Worm (Caenorhabditis elegans) whole organism, L4 larva: ENCODE measurements around the gene srlf-34.

Experiments used
- F26F4.8 ChIP-seq: fragments of 200-800 bp; sonication (Bioruptor generic); conservative IDR thresholded peaks from 2 replicates; pipeline ENCODE4 v1.3.6; 2022; ENCODE audit warnings: missing genetic modification characterization, missing compliant biosample characterization
- F37D6.2 ChIP-seq: sonication (generic microtip); optimal IDR thresholded peaks from 2 replicates; lab custom pipeline; 2016; ENCODE audit warnings: mild to moderate bottlenecking, missing genetic modification characterization, missing compliant biosample characterization
- F44E2.7 ChIP-seq: fragments of 200-800 bp; sonication (Bioruptor generic); IDR thresholded peaks from 2 replicates; pipeline ENCODE4 v2.1.2; 2022; ENCODE audit warnings: missing genetic modification characterization, missing compliant biosample characterization
- T26A8.4 ChIP-seq: fragments of 200-800 bp; sonication (Bioruptor generic); IDR thresholded peaks from 2 replicates; pipeline ENCODE4 v1.3.6; 2022; ENCODE audit warnings: missing genetic modification characterization, missing compliant biosample characterization
- Y75B8A.6 ChIP-seq: fragments of 200-800 bp; sonication (Bioruptor generic); IDR thresholded peaks from 2 replicates; pipeline ENCODE4 v1.3.6; 2022; ENCODE audit warnings: missing genetic modification reagents, missing genetic modification characterization, missing compliant biosample characterization
- ZK546.5 ChIP-seq, 2 experiments: sonication (generic microtip); optimal IDR thresholded peaks; 2 replicates each; lab custom pipeline; 2017; ENCODE audit warnings: missing biosample characterization in 2 of 2, missing genetic modification characterization in 2 of 2
- aly-2 ChIP-seq: sonication (generic microtip); optimal IDR thresholded peaks from 2 replicates; lab custom pipeline; 2018; ENCODE audit warnings: missing biosample characterization, missing genetic modification characterization
- ceh-32 ChIP-seq: sonication (generic microtip); optimal IDR thresholded peaks from 2 replicates; lab custom pipeline; 2016; ENCODE audit warnings: mild to moderate bottlenecking, missing genetic modification characterization, missing compliant biosample characterization; ENCODE audit not compliant: poor library complexity
- ceh-44 ChIP-seq: fragments of 200-800 bp; sonication (Bioruptor generic); IDR thresholded peaks from 2 replicates; pipeline ENCODE4 v1.3.6; 2022; ENCODE audit warnings: missing genetic modification reagents, missing genetic modification characterization, missing compliant biosample characterization
- ceh-62 ChIP-seq: sonication (generic microtip); optimal IDR thresholded peaks from 2 replicates; lab custom pipeline; 2017; ENCODE audit warnings: missing biosample characterization, missing genetic modification characterization
- daf-12 ChIP-seq: fragments of 150-350 bp; optimal IDR thresholded peaks from 2 replicates; lab custom pipeline; 2014; ENCODE audit warnings: missing biosample characterization, missing genetic modification reagents, missing genetic modification characterization
- daf-8 ChIP-seq: fragments of 200-800 bp; sonication (Bioruptor generic); IDR thresholded peaks from 2 replicates; pipeline ENCODE4 v1.3.6; 2022; ENCODE audit warnings: missing genetic modification characterization, missing compliant biosample characterization
- dmd-8 ChIP-seq: fragments of 200-800 bp; sonication (Bioruptor generic); IDR thresholded peaks from 2 replicates; pipeline ENCODE4 v1.3.6; 2022; ENCODE audit warnings: missing genetic modification characterization, missing compliant biosample characterization
- dmd-9 ChIP-seq: fragments of 200-800 bp; sonication (Bioruptor generic); IDR thresholded peaks from 2 replicates; pipeline ENCODE4 v1.3.6; 2022; ENCODE audit warnings: missing genetic modification reagents, missing genetic modification characterization, missing compliant biosample characterization
- duxl-1 ChIP-seq: sonication (generic microtip); optimal IDR thresholded peaks from 2 replicates; lab custom pipeline; 2016; ENCODE audit warnings: mild to moderate bottlenecking, missing genetic modification characterization, moderate library complexity, missing compliant biosample characterization; ENCODE audit not compliant: poor library complexity
- egl-27 ChIP-seq: sonication (generic microtip); optimal IDR thresholded peaks from 3 replicates; lab custom pipeline; 2017; ENCODE audit warnings: missing biosample characterization, missing genetic modification reagents, missing genetic modification characterization
- fkh-10 ChIP-seq: fragments of 150-350 bp; optimal IDR thresholded peaks from 2 replicates; lab custom pipeline; 2014; ENCODE audit warnings: missing biosample characterization, missing genetic modification reagents, missing genetic modification characterization
- fos-1 ChIP-seq: fragments of 150-350 bp; optimal IDR thresholded peaks from 2 replicates; lab custom pipeline; 2014; ENCODE audit warnings: missing biosample characterization, missing genetic modification characterization
- gei-8 ChIP-seq: fragments of 200-800 bp; sonication (Bioruptor generic); optimal IDR thresholded peaks from 2 replicates; lab custom pipeline; 2018; ENCODE audit warnings: mild to moderate bottlenecking, missing genetic modification characterization, missing compliant biosample characterization
- lin-1 ChIP-seq: fragments of 200-800 bp; sonication (Bioruptor generic); IDR thresholded peaks from 2 replicates; pipeline ENCODE4 v1.3.6; 2022; ENCODE audit warnings: missing genetic modification reagents, missing genetic modification characterization, missing compliant biosample characterization
- lin-29 ChIP-seq: fragments of 200-800 bp; sonication (Bioruptor generic); IDR thresholded peaks from 2 replicates; pipeline ENCODE4 v1.3.6; 2022; ENCODE audit warnings: missing genetic modification reagents, missing genetic modification characterization, missing compliant biosample characterization
- lin-38 ChIP-seq: fragments of 200-800 bp; sonication (Bioruptor generic); IDR thresholded peaks from 2 replicates; pipeline ENCODE4 v1.3.6; 2022; ENCODE audit warnings: missing genetic modification reagents, missing genetic modification characterization, missing compliant biosample characterization
- lir-3 ChIP-seq: sonication (generic microtip); optimal IDR thresholded peaks from 2 replicates; lab custom pipeline; 2016; ENCODE audit warnings: mild to moderate bottlenecking, missing genetic modification characterization, missing compliant biosample characterization
- lsy-2 ChIP-seq, 2 experiments: fragments of 150-350 bp in 1 of 2; sonication (generic microtip) in 1 of 2; optimal IDR thresholded peaks; 2 replicates each; lab custom pipeline; 2014 to 2017; ENCODE audit warnings: missing biosample characterization in 2 of 2, missing genetic modification characterization in 2 of 2
- mdl-1 ChIP-seq, 2 experiments: fragments of 150-350 bp in 1 of 2; sonication (generic microtip) in 1 of 2; optimal IDR thresholded peaks; 2 replicates each; lab custom pipeline; 2014 to 2017; ENCODE audit warnings: missing biosample characterization in 2 of 2, missing genetic modification characterization in 2 of 2
- mep-1 ChIP-seq: fragments of 150-350 bp; sonication (generic microtip); optimal IDR thresholded peaks from 3 replicates; lab custom pipeline; 2014; ENCODE audit warnings: missing biosample characterization, missing genetic modification characterization
- mes-2 ChIP-seq: sonication (generic microtip); optimal IDR thresholded peaks from 2 replicates; lab custom pipeline; 2016; ENCODE audit warnings: missing genotype, mild to moderate bottlenecking, missing genetic modification characterization, missing compliant biosample characterization; ENCODE audit not compliant: poor library complexity, severe bottlenecking
- nhr-10 ChIP-seq: fragments of 150-350 bp; optimal IDR thresholded peaks from 2 replicates; lab custom pipeline; 2014; ENCODE audit warnings: missing biosample characterization, missing genetic modification characterization
- nhr-102 ChIP-seq: sonication (generic microtip); optimal IDR thresholded peaks from 2 replicates; lab custom pipeline; 2016; ENCODE audit warnings: mild to moderate bottlenecking, missing genetic modification characterization, moderate library complexity, missing compliant biosample characterization
- nhr-111 ChIP-seq: fragments of 200-800 bp; sonication (Bioruptor generic); optimal IDR thresholded peaks from 2 replicates; lab custom pipeline; 2018; ENCODE audit warnings: mild to moderate bottlenecking, missing genetic modification characterization, missing compliant biosample characterization
- nhr-237 ChIP-seq: sonication (generic microtip); optimal IDR thresholded peaks from 2 replicates; lab custom pipeline; 2017; ENCODE audit warnings: missing biosample characterization, missing genetic modification characterization
- nhr-25 ChIP-seq: sonication (generic microtip); optimal IDR thresholded peaks from 2 replicates; lab custom pipeline; 2017; ENCODE audit warnings: missing genetic modification characterization, mild to moderate bottlenecking, missing compliant biosample characterization, antibody characterized with exemption, moderate library complexity, borderline replicate concordance; ENCODE audit not compliant: insufficient read depth
- nhr-28 ChIP-seq: fragments of 150-350 bp; optimal IDR thresholded peaks from 2 replicates; lab custom pipeline; 2014; ENCODE audit warnings: missing biosample characterization, missing genetic modification characterization
- nhr-76 ChIP-seq: fragments of 150-350 bp; optimal IDR thresholded peaks from 2 replicates; lab custom pipeline; 2014; ENCODE audit warnings: missing biosample characterization, missing genetic modification characterization
- php-3 ChIP-seq: fragments of 200-800 bp; sonication (Bioruptor generic); IDR thresholded peaks from 2 replicates; pipeline ENCODE4 v1.3.6; 2022; ENCODE audit warnings: missing genetic modification reagents, missing genetic modification characterization, missing compliant biosample characterization
- rbr-2 ChIP-seq: sonication (generic microtip); optimal IDR thresholded peaks from 2 replicates; lab custom pipeline; 2016; ENCODE audit warnings: missing genotype, missing genetic modification characterization, missing compliant biosample characterization
- spr-3 ChIP-seq: fragments of 200-800 bp; sonication (Bioruptor generic); optimal IDR thresholded peaks from 2 replicates; lab custom pipeline; 2018; ENCODE audit warnings: mild to moderate bottlenecking, missing genetic modification characterization, missing compliant biosample characterization
- tag-97 ChIP-seq: fragments of 200-800 bp; sonication (Bioruptor generic); IDR thresholded peaks from 2 replicates; pipeline ENCODE4 v1.3.6; 2022; ENCODE audit warnings: missing genetic modification characterization, missing compliant biosample characterization
- tra-1 ChIP-seq: fragments of 200-800 bp; sonication (Bioruptor generic); IDR thresholded peaks from 2 replicates; pipeline ENCODE4 v1.3.6; 2022; ENCODE audit warnings: missing genetic modification reagents, missing genetic modification characterization, missing compliant biosample characterization
- unc-39 ChIP-seq: sonication (generic microtip); optimal IDR thresholded peaks from 2 replicates; lab custom pipeline; 2017; ENCODE audit warnings: missing biosample characterization, missing genetic modification characterization
- zag-1 ChIP-seq: fragments of 150-350 bp; optimal IDR thresholded peaks from 2 replicates; lab custom pipeline; 2014; ENCODE audit warnings: missing biosample characterization, missing genetic modification characterization
- zfp-2 ChIP-seq: sonication (generic microtip); optimal IDR thresholded peaks from 2 replicates; lab custom pipeline; 2016; ENCODE audit warnings: mild to moderate bottlenecking, missing genetic modification characterization, missing compliant biosample characterization
- zfp-3 ChIP-seq: fragments of 200-800 bp; sonication (Bioruptor generic); conservative IDR thresholded peaks from 2 replicates; pipeline ENCODE4 v1.3.6; 2022; ENCODE audit warnings: missing genetic modification reagents, missing genetic modification characterization, missing compliant biosample characterization
- ztf-7 ChIP-seq: fragments of 150-350 bp; optimal IDR thresholded peaks from 2 replicates; lab custom pipeline; 2014; ENCODE audit warnings: missing biosample characterization, missing genetic modification characterization

srlf-34 gene

DNA sequence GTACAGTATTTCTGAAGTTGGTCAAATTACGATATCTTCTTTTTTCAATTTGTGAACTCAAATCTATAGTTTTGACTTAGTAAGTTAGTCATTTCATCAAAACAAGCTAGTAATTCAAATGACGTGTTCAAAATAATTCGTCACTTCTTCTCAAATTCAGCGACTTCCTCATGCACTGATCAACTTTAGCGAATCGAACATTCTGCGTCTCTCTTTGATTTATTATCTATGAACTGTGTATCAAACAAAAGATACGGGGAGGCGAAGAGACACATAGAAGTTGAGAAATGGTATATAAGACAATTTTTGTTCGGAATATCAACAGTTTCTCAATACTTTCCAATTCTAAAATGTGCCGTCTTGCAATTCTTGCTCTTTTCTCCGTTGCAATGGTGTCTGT lies at the start of gene srlf-34:
Gene srlf-34 (plus strand): TSS at position 321 of the 400 bp plus-strand sequence.
- TF ChIP-seq nhr-237 (tag; lab: Kevin White, UChicago) (no peak), ZK546.5 (tag; optimal IDR thresholded peaks at IDR 0.05; lab: Kevin White, UChicago) (no peak), lin-1 (GFP tag; lab: Robert Waterston, UW) (no peak), dmd-8 (GFP tag; lab: Robert Waterston, UW) (no peak), mdl-1 (tag; optimal IDR thresholded peaks at IDR 0.05; lab: Kevin White, UChicago) (no peak), zag-1 (no peak), F44E2.7 (no peak), mes-2 (no peak), lin-38 (GFP tag; lab: Robert Waterston, UW) (no peak), F37D6.2 (tag; lab: Kevin White, UChicago) (no peak), dmd-9 (GFP tag; lab: Robert Waterston, UW) (no peak), lir-3 (tag; lab: Kevin White, UChicago) (no peak), nhr-111 (GFP tag; lab: Kevin White, UChicago) (no peak), gei-8 (GFP tag; lab: Kevin White, UChicago) (no peak), fkh-10 (GFP tag; lab: Kevin White, UChicago) (no peak), ceh-32 (tag; lab: Kevin White, UChicago) (no peak), nhr-10 (tag; lab: Kevin White, UChicago) (no peak)

DNA sequence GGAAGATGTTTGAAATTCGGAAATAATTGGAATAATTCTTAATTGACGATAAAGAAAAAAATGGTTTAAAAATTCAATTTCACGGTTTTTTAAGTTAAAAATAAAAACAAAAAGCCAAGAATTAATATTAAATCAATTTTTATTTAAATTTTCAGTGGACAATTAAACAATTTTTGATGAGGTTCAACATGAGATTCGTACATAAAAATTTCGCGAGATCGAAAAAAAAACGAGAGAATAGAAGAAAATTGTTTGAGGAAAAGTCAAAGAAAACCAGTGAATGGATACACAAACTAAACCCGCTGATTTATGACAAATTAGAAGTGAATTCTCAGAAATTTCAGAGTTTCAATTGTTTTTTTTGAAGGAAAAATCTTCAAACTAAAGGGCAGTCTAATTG lies 42.0 kb upstream of the srlf-34 start, which contains the start of gene F54B3.2:
Gene F54B3.2 (minus strand): TSS at position 101 of the 400 bp plus-strand sequence.
- TF ChIP-seq fkh-10 (GFP tag; lab: Kevin White, UChicago) (no peak), ztf-7 (tag; lab: Kevin White, UChicago) (no peak), nhr-25 (tag; lab: Kevin White, UChicago) (no peak), tag-97 (no peak), lin-29 (GFP tag; lab: Robert Waterston, UW) (no peak), nhr-111 (GFP tag; lab: Kevin White, UChicago) (no peak), rbr-2 (tag; lab: Kevin White, UChicago) (no peak), mes-2 (no peak), F26F4.8 (GFP tag; lab: Robert Waterston, UW) (no peak), daf-12 (tag; lab: Kevin White, UChicago) (no peak), Y75B8A.6 (no peak), zfp-3 (GFP tag; lab: Robert Waterston, UW) (no peak), mdl-1 (tag; optimal IDR thresholded peaks at IDR 0.05; lab: Kevin White, UChicago) (no peak), zfp-2 (no peak), aly-2 (tag; lab: Kevin White, UChicago) (no peak), nhr-76 (tag; lab: Kevin White, UChicago) (no peak), gei-8 (GFP tag; lab: Kevin White, UChicago) (no peak), nhr-28 (tag; lab: Kevin White, UChicago) (no peak)

DNA sequence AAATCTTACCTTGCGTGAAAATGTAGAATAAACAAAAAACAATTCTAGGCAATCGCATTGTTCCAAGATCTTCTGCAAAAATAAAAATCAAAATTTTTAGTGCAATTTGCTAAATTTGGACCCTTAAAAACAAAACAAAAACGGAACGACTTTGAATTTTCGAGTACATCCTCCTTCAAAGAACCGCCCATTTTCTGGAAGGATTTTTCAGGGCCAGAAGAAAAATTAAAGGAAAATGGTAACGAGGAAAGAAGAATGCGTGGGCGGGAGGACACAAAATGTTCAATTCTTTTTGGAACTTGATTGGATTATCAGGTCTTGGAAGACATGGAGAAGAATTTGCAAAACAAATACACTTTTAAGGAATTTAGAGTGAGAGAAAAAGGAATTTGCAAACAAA lies 41.0 kb upstream of the srlf-34 start, which contains the start of gene F54B3.4:
Gene F54B3.4 (minus strand): TSS at position 101 of the 400 bp plus-strand sequence.
- no peak for TF ChIP-seq duxl-1 (tag; lab: Kevin White, UChicago)
- TF ChIP-seq nhr-102 (tag; lab: Kevin White, UChicago) = no peak
- no peak for TF ChIP-seq tra-1 (GFP tag; lab: Robert Waterston, UW)
- no peak for TF ChIP-seq spr-3 (GFP tag; lab: Kevin White, UChicago)
- TF ChIP-seq zag-1 = no peak
- TF ChIP-seq daf-8 (GFP tag; lab: Robert Waterston, UW) = no peak

DNA sequence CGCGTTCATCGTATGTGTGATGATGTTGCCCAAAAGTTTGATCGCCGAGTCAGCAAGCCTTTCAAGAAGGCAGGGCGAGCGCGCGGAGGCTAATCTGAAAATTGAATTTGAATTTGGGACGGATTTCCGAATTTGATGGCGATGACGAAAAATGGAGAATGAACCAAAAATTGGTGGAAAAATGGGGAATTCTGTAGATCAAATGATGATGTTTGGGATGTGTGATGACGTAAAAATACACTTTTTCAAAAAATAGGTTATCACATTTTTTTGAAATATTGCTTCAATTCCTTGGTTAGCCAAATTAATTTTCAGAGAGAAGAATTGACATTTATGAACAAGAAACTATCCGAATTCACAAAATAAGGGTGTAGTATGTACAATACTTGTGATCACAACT lies 32.5 kb upstream of the srlf-34 start, which contains the start of gene ZK971.1:
Gene ZK971.1 (minus strand): TSS at position 101 of the 400 bp plus-strand sequence.
- TF ChIP-seq T26A8.4 (GFP tag; lab: Robert Waterston, UW) = no peak
- no peak for TF ChIP-seq nhr-10 (tag; lab: Kevin White, UChicago)
- TF ChIP-seq fos-1 (tag; lab: Kevin White, UChicago) = no peak
- no peak for TF ChIP-seq ceh-62
- TF ChIP-seq nhr-102 (tag; lab: Kevin White, UChicago) = no peak
- TF ChIP-seq lsy-2 (tag; optimal IDR thresholded peaks at IDR 0.05; lab: Kevin White, UChicago) = no peak
- no peak for TF ChIP-seq mep-1 (tag; lab: Kevin White, UChicago)
- no peak for TF ChIP-seq duxl-1 (tag; lab: Kevin White, UChicago)
- TF ChIP-seq unc-39 (tag; lab: Kevin White, UChicago) = no peak
- no peak for TF ChIP-seq F44E2.7
- no peak for TF ChIP-seq ceh-44 (GFP tag; lab: Robert Waterston, UW)
- no peak for TF ChIP-seq lir-3 (tag; lab: Kevin White, UChicago)
- no peak for TF ChIP-seq mdl-1 (tag; optimal IDR thresholded peaks at IDR 0.05; lab: Kevin White, UChicago)
- TF ChIP-seq rbr-2 (tag; lab: Kevin White, UChicago) = no peak
- no peak for TF ChIP-seq ceh-32 (tag; lab: Kevin White, UChicago)
- TF ChIP-seq php-3 (GFP tag; lab: Robert Waterston, UW) = no peak
- no peak for TF ChIP-seq egl-27
